Worm (Caenorhabditis elegans): ENCODE measurements around the gene ccm-2.

ce11 chrIV:1846451-1846850 is 12.0 kb downstream of the ccm-2 start:
- TF ChIP-seq odd-2 (tag; optimal IDR thresholded peaks at IDR 0.05), result no peak
- no peak for TF ChIP-seq unc-55 (GFP tag; optimal IDR thresholded peaks at IDR 0.05)
- no peak for TF ChIP-seq ceh-9 (tag; optimal IDR thresholded peaks at IDR 0.05)
- no peak for TF ChIP-seq lin-11 (tag; optimal IDR thresholded peaks at IDR 0.05)
- no peak for TF ChIP-seq rnt-1 (tag; optimal IDR thresholded peaks at IDR 0.05)
- no peak for TF ChIP-seq pqm-1 (tag; optimal IDR thresholded peaks at IDR 0.05)
- no peak for TF ChIP-seq elt-2 (tag; optimal IDR thresholded peaks at IDR 0.05)
- no peak for TF ChIP-seq pros-1 (tag; optimal IDR thresholded peaks at IDR 0.05)
- TF ChIP-seq nhr-232 (tag; optimal IDR thresholded peaks at IDR 0.05), result no peak
- TF ChIP-seq elt-4 (tag; optimal IDR thresholded peaks at IDR 0.05), result no peak
- no peak for TF ChIP-seq nhr-11 (tag; optimal IDR thresholded peaks at IDR 0.05)

All from whole organism, late embryonic.